Fruit fly (Drosophila melanogaster): Measurements from ENCODE around the gene Dscam4.

Dscam4 gene

dm6 chr3L:8288396-8288795, 49.9 kb downstream of the Dscam4 start (continued):
- TF ChIP-seq Sox102F (GFP tag; optimal IDR thresholded peaks at IDR 0.05) (peak; percentile 52), mam (GFP tag; optimal IDR thresholded peaks at IDR 0.05) (peak; percentile 24), CG3281 (GFP tag; optimal IDR thresholded peaks at IDR 0.05) (peak; percentile 22), Dbx (GFP tag; IDR thresholded peaks at IDR 0.05) (no peak), jing (GFP tag; optimal IDR thresholded peaks at IDR 0.05) (no peak), NK7.1 (GFP tag; optimal IDR thresholded peaks at IDR 0.05) (no peak), caup (GFP tag; optimal IDR thresholded peaks at IDR 0.05; ENCODE audit: severe bottlenecking) (no peak), run (tag; optimal IDR thresholded peaks at IDR 0.05) (no peak), CG6654 (GFP tag; optimal IDR thresholded peaks at IDR 0.05) (no peak), CG7987 (GFP tag; optimal IDR thresholded peaks at IDR 0.05) (no peak), Meics (GFP tag; optimal IDR thresholded peaks at IDR 0.05) (peak; percentile 20), Ets65A (GFP tag) (no peak), Sry-δ (GFP tag; optimal IDR thresholded peaks at IDR 0.05) (no peak), CG13296 (GFP tag; optimal IDR thresholded peaks at IDR 0.05) (peak; percentile 25), CG12391 (tag; optimal IDR thresholded peaks at IDR 0.05) (peak; percentile 12), CG2120 (GFP tag; optimal IDR thresholded peaks at IDR 0.05) (peak; percentile 46), Oli (tag; optimal IDR thresholded peaks at IDR 0.05) (peak; percentile 41), lilli (GFP tag; optimal IDR thresholded peaks at IDR 0.05) (peak; percentile 6), Mrtf (GFP tag; IDR thresholded peaks at IDR 0.05) (no peak), CG1529 (GFP tag; optimal IDR thresholded peaks at IDR 0.05) (no peak), mld (GFP tag; IDR thresholded peaks at IDR 0.05; ENCODE audit: partially characterized antibody) (no peak), exex (tag; optimal IDR thresholded peaks at IDR 0.05) (peak; percentile 42), sob (GFP tag; IDR thresholded peaks at IDR 0.05) (no peak), B-H2 (GFP tag; optimal IDR thresholded peaks at IDR 0.05) (no peak), HLH4C (GFP tag; IDR thresholded peaks at IDR 0.05; ENCODE audit: partially characterized antibody) (no peak), nmo (GFP tag; optimal IDR thresholded peaks at IDR 0.05) (peak; percentile 16), CG14860 (GFP tag; IDR thresholded peaks at IDR 0.05; ENCODE audit: partially characterized antibody) (no peak), sug (tag; optimal IDR thresholded peaks at IDR 0.05) (peak; percentile 33), CG12236 (GFP tag; optimal IDR thresholded peaks at IDR 0.05) (no peak), CG1603 (tag; optimal IDR thresholded peaks at IDR 0.05) (no peak), dpn (GFP tag; optimal IDR thresholded peaks at IDR 0.05) (peak in 1 of 2 experiments; percentile 11), nerfin-2 (GFP tag; IDR thresholded peaks at IDR 0.05; ENCODE audit: partially characterized antibody) (no peak), Hmr (GFP tag; optimal IDR thresholded peaks at IDR 0.05) (peak; percentile 0), CG16815 (GFP tag; optimal IDR thresholded peaks at IDR 0.05) (no peak), CG1233 (GFP tag; optimal IDR thresholded peaks at IDR 0.05) (no peak), toy (GFP tag; IDR thresholded peaks at IDR 0.05) (no peak), CrebB (tag; optimal IDR thresholded peaks at IDR 0.05) (no peak), wor (GFP tag; IDR thresholded peaks at IDR 0.05) (no peak), Stat92E (GFP tag; optimal IDR thresholded peaks at IDR 0.05) (no peak), Deaf1 (tag; optimal IDR thresholded peaks at IDR 0.05) (no peak), CG10979 (tag; optimal IDR thresholded peaks at IDR 0.05) (no peak), Nf-YA (GFP tag; IDR thresholded peaks at IDR 0.05) (no peak), Opbp (GFP tag; IDR thresholded peaks at IDR 0.05; ENCODE audit: partially characterized antibody) (no peak), cwo (GFP tag; optimal IDR thresholded peaks at IDR 0.05) (no peak), CG10147 (GFP tag; optimal IDR thresholded peaks at IDR 0.05) (no peak), ase (GFP tag; IDR thresholded peaks at IDR 0.05) (0 out of 3 replicates have a peak, but pooled peaks have one; percentile 19), phol (tag; optimal IDR thresholded peaks at IDR 0.05) (peak; percentile 2), CG4617 (GFP tag; optimal IDR thresholded peaks at IDR 0.05; ENCODE audit: borderline replicate concordance) (no peak), Xbp1 (GFP tag; optimal IDR thresholded peaks at IDR 0.05) (peak; percentile 2), HmgD (GFP tag; optimal IDR thresholded peaks at IDR 0.05) (no peak)
